Fruit fly (Drosophila melanogaster): ENCODE results near the gene CG7906.

DNA sequence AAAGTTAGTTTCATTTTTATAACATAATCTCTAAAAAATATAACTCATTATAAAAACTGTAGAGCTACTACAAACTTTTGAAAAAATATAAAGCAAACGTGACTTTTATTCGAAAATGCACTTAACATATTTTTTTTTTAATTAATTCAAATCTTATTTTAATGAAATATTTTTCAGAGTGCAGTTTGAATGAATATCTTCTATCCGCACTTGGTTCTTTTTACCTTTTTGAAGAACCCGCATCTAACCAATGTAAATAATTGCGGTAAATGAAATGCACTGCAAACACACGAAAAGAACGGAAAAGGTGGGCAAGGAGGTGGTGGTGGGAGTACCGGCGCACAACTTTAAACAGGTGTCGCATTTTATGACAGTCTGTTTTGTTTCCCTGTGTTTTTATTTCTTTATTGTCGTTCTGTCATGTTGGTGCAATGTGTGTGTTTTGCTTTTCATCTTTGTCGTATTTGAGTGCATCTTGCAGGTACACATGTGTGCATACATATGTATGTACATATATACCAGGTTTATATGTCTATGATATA, 42.4 kb upstream of the CG7906 start:
- TF ChIP-seq CTCF (optimal IDR thresholded peaks at IDR 0.05) (no peak), CG8478 (optimal IDR thresholded peaks at IDR 0.05) (no peak)

Data from S2 (cell line).